Worm (Caenorhabditis elegans) whole organism, early embryonic: ENCODE data around the gene C25G6.4.

Experiments used
- aly-1 ChIP-seq: sonication (generic microtip); optimal IDR thresholded peaks from 2 replicates; lab custom pipeline; 2016; ENCODE audit warnings: missing genetic modification characterization, missing compliant biosample characterization
- ama-1 ChIP-seq: fragments of 150-350 bp; optimal IDR thresholded peaks from 2 replicates; lab custom pipeline; 2014
- ets-7 ChIP-seq: sonication (generic microtip); optimal IDR thresholded peaks from 2 replicates; lab custom pipeline; 2016; ENCODE audit warnings: missing genotype, missing genetic modification characterization, missing compliant biosample characterization
- flt-1 ChIP-seq: fragments of 200-800 bp; sonication (Bioruptor generic); IDR thresholded peaks from 2 replicates; pipeline ENCODE4 v1.3.6; 2022; ENCODE audit warnings: missing genetic modification characterization, missing compliant biosample characterization
- hnd-1 ChIP-seq: sonication (generic microtip); optimal IDR thresholded peaks from 2 replicates; lab custom pipeline; 2016; ENCODE audit warnings: missing genetic modification characterization, missing compliant biosample characterization
- pes-1 ChIP-seq: fragments of 200-800 bp; sonication (Bioruptor generic); IDR thresholded peaks from 2 replicates; pipeline ENCODE4 v1.3.6; 2022; ENCODE audit warnings: missing genetic modification reagents, missing genetic modification characterization, missing compliant biosample characterization
- scrt-1 ChIP-seq: fragments of 200-800 bp; sonication (Bioruptor generic); IDR thresholded peaks from 2 replicates; pipeline ENCODE4 v1.3.6; 2022; ENCODE audit warnings: missing genetic modification characterization, missing compliant biosample characterization
- tbx-11 ChIP-seq: fragments of 200-800 bp; sonication (Bioruptor generic); IDR thresholded peaks from 2 replicates; pipeline ENCODE4 v1.3.6; 2022; ENCODE audit warnings: missing genetic modification characterization, missing compliant biosample characterization
- tbx-37 ChIP-seq: fragments of 200-800 bp; sonication (Bioruptor generic); conservative IDR thresholded peaks from 2 replicates; pipeline ENCODE4 v1.3.6; 2022; ENCODE audit warnings: missing genetic modification reagents, missing genetic modification characterization, missing compliant biosample characterization

ce11 chrX:1206029-1206428 is 43.6 kb downstream of the C25G6.4 start, which contains the start of gene T13G4.7:
- no peak for TF ChIP-seq flt-1 (GFP tag; lab: Robert Waterston, UW)
- no peak for TF ChIP-seq tbx-37 (GFP tag; lab: Robert Waterston, UW)
- TF ChIP-seq ama-1 = no peak
- no peak for TF ChIP-seq aly-1 (tag; lab: Kevin White, UChicago)
- no peak for TF ChIP-seq tbx-11 (GFP tag; lab: Robert Waterston, UW)
- TF ChIP-seq ets-7 (tag; lab: Kevin White, UChicago) = no peak
- TF ChIP-seq pes-1 (GFP tag; lab: Robert Waterston, UW) = no peak
- TF ChIP-seq hnd-1 (tag; lab: Kevin White, UChicago) = no peak
- no peak for TF ChIP-seq scrt-1
